Fruit fly (Drosophila melanogaster) whole organism, adult: ENCODE data around the gene CG14883.

ENCODE experiments used
- CG11617 ChIP-seq: fragments of 200-800 bp; sonication (Bioruptor generic); optimal IDR thresholded peaks from 2 replicates; lab custom pipeline; 2017; ENCODE audit warnings: mild to moderate bottlenecking, missing biosample characterization, missing genetic modification reagents, missing genetic modification characterization
- CG12768 ChIP-seq: fragments of 200-800 bp; sonication (Bioruptor generic); optimal IDR thresholded peaks from 2 replicates; lab custom pipeline; 2017; ENCODE audit warnings: missing biosample characterization, missing genetic modification characterization, mild to moderate bottlenecking, moderate library complexity, missing genetic modification reagents
- CG14711 ChIP-seq: fragments of 200-800 bp; sonication (Bioruptor generic); optimal IDR thresholded peaks from 2 replicates; lab custom pipeline; 2018; ENCODE audit warnings: missing biosample characterization, mild to moderate bottlenecking, missing genetic modification characterization, moderate library complexity
- CG1620 ChIP-seq: fragments of 200-800 bp; sonication (Bioruptor generic); optimal IDR thresholded peaks from 2 replicates; lab custom pipeline; 2016; ENCODE audit warnings: missing biosample characterization, missing genetic modification characterization
- CG33017 ChIP-seq: fragments of 200-800 bp; sonication (Bioruptor generic); optimal IDR thresholded peaks from 2 replicates; lab custom pipeline; 2018; ENCODE audit warnings: missing biosample characterization, mild to moderate bottlenecking, missing genetic modification characterization, moderate library complexity
- CG5204 ChIP-seq: fragments of 200-800 bp; sonication (Bioruptor generic); optimal IDR thresholded peaks from 2 replicates; lab custom pipeline; 2016; ENCODE audit warnings: missing biosample characterization, missing genetic modification characterization
- CG7045 ChIP-seq: fragments of 200-800 bp; sonication (Bioruptor generic); optimal IDR thresholded peaks from 2 replicates; lab custom pipeline; 2017; ENCODE audit warnings: missing biosample characterization, mild to moderate bottlenecking, missing genetic modification characterization
- CG7101 ChIP-seq: fragments of 200-800 bp; sonication (Bioruptor generic); optimal IDR thresholded peaks from 2 replicates; lab custom pipeline; 2018; ENCODE audit warnings: missing biosample characterization, mild to moderate bottlenecking, missing genetic modification characterization, moderate library complexity
- Clk ChIP-seq: fragments of 200-800 bp; sonication (Bioruptor generic); optimal IDR thresholded peaks from 2 replicates; lab custom pipeline; 2017; ENCODE audit warnings: missing biosample characterization, missing genetic modification characterization
- Crg-1 ChIP-seq: fragments of 200-800 bp; sonication (Bioruptor generic); optimal IDR thresholded peaks from 2 replicates; lab custom pipeline; 2016; ENCODE audit warnings: missing biosample characterization, missing genetic modification characterization
- Hr96 ChIP-seq: fragments of 200-800 bp; sonication (Bioruptor generic); optimal IDR thresholded peaks from 2 replicates; lab custom pipeline; 2016; ENCODE audit warnings: missing biosample characterization, missing genetic modification characterization
- Mnt ChIP-seq: fragments of 200-800 bp; sonication (Bioruptor generic); optimal IDR thresholded peaks from 2 replicates; lab custom pipeline; 2016; ENCODE audit warnings: missing biosample characterization, mild to moderate bottlenecking, missing genetic modification characterization
- bab1 ChIP-seq: fragments of 200-800 bp; sonication (Bioruptor generic); optimal IDR thresholded peaks from 3 replicates; lab custom pipeline; 2019; ENCODE audit warnings: missing biosample characterization, mild to moderate bottlenecking, missing genetic modification characterization, moderate library complexity
- cic ChIP-seq: fragments of 200-800 bp; sonication (Bioruptor generic); optimal IDR thresholded peaks from 2 replicates; lab custom pipeline; 2017; ENCODE audit warnings: missing biosample characterization, mild to moderate bottlenecking, missing genetic modification characterization, moderate library complexity
- cnc ChIP-seq, 2 experiments: fragments of >200 bp; optimal IDR thresholded peaks; 2 replicates each; lab custom pipeline; 2017
- kay ChIP-seq: fragments of 200-800 bp; sonication (Bioruptor generic); peaks from one replicate; lab custom pipeline; 2016; ENCODE audit warnings: missing biosample characterization, missing genetic modification characterization, borderline replicate concordance
- ovo ChIP-seq: fragments of 200-800 bp; sonication (Bioruptor generic); optimal IDR thresholded peaks from 2 replicates; lab custom pipeline; 2016; ENCODE audit warnings: missing biosample characterization, missing genetic modification characterization
- pad ChIP-seq: fragments of 200-800 bp; sonication (Bioruptor generic); optimal IDR thresholded peaks from 3 replicates; lab custom pipeline; 2017; ENCODE audit warnings: missing biosample characterization, missing genetic modification characterization, mild to moderate bottlenecking, moderate library complexity, missing genetic modification reagents
- tj ChIP-seq: fragments of 200-800 bp; sonication (Bioruptor generic); optimal IDR thresholded peaks from 3 replicates; lab custom pipeline; 2017; ENCODE audit warnings: missing biosample characterization, mild to moderate bottlenecking, missing genetic modification characterization, moderate library complexity
- toe ChIP-seq: fragments of 200-800 bp; sonication (Bioruptor generic); optimal IDR thresholded peaks from 2 replicates; lab custom pipeline; 2016; ENCODE audit warnings: missing biosample characterization, missing genetic modification characterization

CG14883 gene

DNA sequence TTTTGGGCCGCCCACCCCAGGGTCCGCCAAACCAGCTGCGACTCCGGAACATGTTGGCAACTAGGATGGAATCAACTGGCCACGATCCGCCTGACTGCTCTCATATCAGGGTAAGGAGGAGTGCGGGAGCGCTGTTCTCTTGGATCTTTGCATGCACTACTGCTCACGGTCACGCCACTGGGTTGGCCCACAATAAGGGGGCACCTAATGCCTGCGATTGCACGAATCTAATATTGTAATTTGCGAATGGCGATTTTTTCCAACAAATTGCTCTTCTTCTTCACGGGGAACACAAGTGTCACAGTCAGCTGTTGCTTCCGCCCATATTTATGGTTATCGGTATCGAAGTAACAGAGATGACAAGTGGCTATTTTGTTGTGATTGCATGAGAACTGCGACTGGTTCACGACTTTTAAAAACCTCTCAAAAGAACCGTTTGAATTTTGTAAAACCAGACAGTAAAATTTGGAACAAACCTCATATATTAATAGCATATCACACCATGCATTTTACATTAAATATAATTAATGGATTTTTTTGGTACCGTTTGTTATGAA lies 14.4 kb upstream of the CG14883 start, which contains the start of gene ema:
Gene ema, minus strand, starts transcription at position 295 of the 557 bp plus-strand sequence.
- TF ChIP-seq CG7045 (GFP tag; lab: Kevin White, UChicago) (no peak), Mnt (GFP tag; lab: Kevin White, UChicago) (peak; percentile 11), kay (GFP tag; lab: Kevin White, UChicago) (no peak), toe (GFP tag; lab: Kevin White, UChicago) (no peak), CG12768 (GFP tag; lab: Kevin White, UChicago) (no peak), ovo (no peak), tj (GFP tag; lab: Kevin White, UChicago) (no peak), Hr96 (no peak), cnc (optimal IDR thresholded peaks at IDR 0.05; lab: Kevin White, UChicago) (no peak), Clk (no peak), bab1 (peak; percentile 83), CG14711 (peak; percentile 52), CG33017 (no peak), CG1620 (GFP tag; lab: Kevin White, UChicago) (peak; percentile 21), pad (GFP tag; lab: Kevin White, UChicago) (peak; percentile 12), Crg-1 (GFP tag; lab: Kevin White, UChicago) (no peak), CG5204 (GFP tag; lab: Kevin White, UChicago) (no peak), cic (GFP tag; lab: Kevin White, UChicago) (no peak), CG11617 (peak; percentile 24), CG7101 (tag; lab: Kevin White, UChicago) (peak; percentile 17)

DNA sequence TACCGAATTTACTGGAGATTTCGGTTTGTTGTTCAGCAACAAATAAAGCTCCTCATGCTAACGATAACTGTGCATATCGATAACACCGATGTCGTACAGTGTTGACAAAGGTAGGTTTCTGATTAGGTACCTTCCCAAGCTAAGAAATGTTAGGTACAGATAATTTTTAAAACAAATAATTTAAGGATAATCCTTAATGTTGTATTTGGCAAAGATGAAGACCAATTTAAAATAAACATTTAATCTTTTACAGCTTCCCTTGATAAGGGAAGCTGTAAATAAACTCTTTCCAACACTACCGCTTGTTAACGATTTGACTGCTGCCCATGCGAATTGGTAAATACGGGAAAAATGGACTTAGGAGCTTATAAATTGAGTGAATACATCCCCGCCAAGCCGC lies 12.9 kb upstream of the CG14883 start, which contains the start of the genes Ttc1 and CG14882:
Gene Ttc1, minus strand, starts transcription at position 71 of the 400 bp plus-strand sequence.
Gene CG14882, plus strand, starts transcription at position 271 of the 400 bp plus-strand sequence.
- peak; percentile 82 for TF ChIP-seq CG7045 (GFP tag; lab: Kevin White, UChicago)
- TF ChIP-seq CG33017 = peak; percentile 89
- TF ChIP-seq CG1620 (GFP tag; lab: Kevin White, UChicago) = peak; percentile 79
- peak; percentile 73 for TF ChIP-seq pad (GFP tag; lab: Kevin White, UChicago)
- TF ChIP-seq cnc (optimal IDR thresholded peaks at IDR 0.05; lab: Kevin White, UChicago) = no peak
- TF ChIP-seq cic (GFP tag; lab: Kevin White, UChicago) = peak; percentile 39
- no peak for TF ChIP-seq kay (GFP tag; lab: Kevin White, UChicago)
- peak; percentile 91 for TF ChIP-seq CG7101 (tag; lab: Kevin White, UChicago)
- peak; percentile 88 for TF ChIP-seq bab1
- peak; percentile 25 for TF ChIP-seq ovo
- TF ChIP-seq toe (GFP tag; lab: Kevin White, UChicago) = peak; percentile 81
- TF ChIP-seq CG5204 (GFP tag; lab: Kevin White, UChicago) = no peak
- peak; percentile 89 for TF ChIP-seq Crg-1 (GFP tag; lab: Kevin White, UChicago)
- peak; percentile 45 for TF ChIP-seq tj (GFP tag; lab: Kevin White, UChicago)
- peak; percentile 87 for TF ChIP-seq CG11617
- TF ChIP-seq CG12768 (GFP tag; lab: Kevin White, UChicago) = peak; percentile 87
- no peak for TF ChIP-seq Hr96
- peak; percentile 66 for TF ChIP-seq Clk
- peak; percentile 79 for TF ChIP-seq CG14711
- TF ChIP-seq Mnt (GFP tag; lab: Kevin White, UChicago) = peak; percentile 88

DNA sequence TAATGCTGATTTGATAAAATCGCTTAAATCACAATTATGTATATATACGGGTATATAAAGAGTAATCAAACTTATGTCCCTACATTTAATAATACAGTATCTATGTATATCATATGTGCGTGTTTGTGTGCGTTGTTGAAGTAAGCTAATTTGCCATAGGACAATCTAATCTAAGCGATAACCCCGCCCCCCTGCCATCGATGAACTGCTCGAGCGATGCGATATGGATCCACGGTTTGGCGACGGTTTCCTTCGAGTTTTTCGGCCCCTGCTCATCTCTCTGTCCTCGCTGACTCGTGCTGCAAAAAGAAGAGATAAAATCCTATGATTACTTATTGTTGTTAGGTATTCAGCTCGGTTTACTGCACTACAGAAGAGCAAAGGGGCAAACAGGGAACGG lies 9.0 kb upstream of the CG14883 start:
- TF ChIP-seq CG33017 = no peak

DNA sequence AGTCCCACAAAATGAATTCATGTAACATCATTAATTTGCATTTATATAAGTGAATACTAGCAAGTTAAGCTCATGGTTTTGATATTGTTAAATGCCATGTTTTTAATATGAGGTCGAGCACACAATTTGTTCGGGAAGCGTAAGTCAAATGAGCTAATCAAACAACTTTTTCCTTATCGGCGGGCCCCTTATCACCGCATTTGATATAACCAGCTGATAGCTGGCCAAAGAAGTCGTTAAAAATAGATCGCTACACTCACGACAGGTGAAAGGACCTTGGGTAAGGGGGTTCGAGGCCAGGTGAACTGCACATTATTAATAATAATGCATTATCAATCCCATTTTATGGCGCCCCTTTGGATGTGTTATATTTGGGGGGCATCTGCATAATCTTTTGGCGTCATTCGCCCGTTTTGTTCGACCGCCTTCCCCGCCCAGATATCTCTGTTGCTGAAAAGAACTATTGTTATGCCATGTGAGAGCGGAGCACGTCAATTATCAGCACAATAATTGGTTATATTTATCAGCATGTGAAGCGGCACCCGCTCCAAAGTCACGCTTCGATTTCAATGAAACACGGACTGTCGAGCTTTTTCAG lies 8.3 kb upstream of the CG14883 start:
- TF ChIP-seq CG33017 = no peak
- TF ChIP-seq CG14711 = no peak
- TF ChIP-seq pad (GFP tag; lab: Kevin White, UChicago) = no peak
- no peak for TF ChIP-seq toe (GFP tag; lab: Kevin White, UChicago)
- no peak for TF ChIP-seq Crg-1 (GFP tag; lab: Kevin White, UChicago)
- TF ChIP-seq CG7101 (tag; lab: Kevin White, UChicago) = no peak
- peak; percentile 69 for TF ChIP-seq kay (GFP tag; lab: Kevin White, UChicago)
- TF ChIP-seq bab1 = no peak
- no peak for TF ChIP-seq Clk
- no peak for TF ChIP-seq CG12768 (GFP tag; lab: Kevin White, UChicago)
- TF ChIP-seq cic (GFP tag; lab: Kevin White, UChicago) = peak; percentile 7

DNA sequence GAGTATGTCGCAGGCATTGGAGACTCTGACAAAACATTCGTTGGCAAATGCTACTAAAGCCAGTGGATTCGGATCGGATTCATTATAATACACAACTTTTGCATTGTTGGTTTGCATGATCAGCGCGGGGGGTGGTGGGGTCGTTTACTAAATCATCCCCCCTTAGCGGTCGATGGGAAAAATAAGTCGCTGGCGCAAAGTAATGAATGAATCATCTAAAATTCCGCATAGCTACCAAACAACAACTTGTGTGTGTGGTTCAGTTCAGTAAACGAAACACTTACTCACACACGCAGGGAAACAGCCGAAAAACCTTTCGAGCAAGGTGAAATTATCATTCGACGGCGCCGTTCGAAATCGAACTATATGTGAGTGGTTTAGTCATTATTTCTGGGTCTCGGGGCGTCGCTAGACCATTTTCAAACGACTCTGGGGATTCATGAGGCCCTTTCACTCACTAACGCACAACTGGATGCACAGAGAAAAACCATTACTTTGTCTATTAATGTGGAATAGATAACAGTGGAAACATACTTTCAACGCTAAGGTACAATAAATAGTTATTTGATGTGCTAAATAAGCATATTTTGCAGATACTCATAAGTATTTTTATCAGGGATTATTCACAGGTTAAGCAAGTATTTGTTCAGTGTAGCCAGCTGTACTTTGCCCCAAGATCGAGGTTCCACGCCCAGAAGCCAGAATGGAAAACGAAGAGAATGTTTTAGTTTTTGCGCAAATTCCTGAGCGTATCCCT lies 7.3 kb upstream of the CG14883 start:
- TF ChIP-seq CG33017 (peak; percentile 68), CG12768 (GFP tag; lab: Kevin White, UChicago) (peak; percentile 74), ovo (no peak), Crg-1 (GFP tag; lab: Kevin White, UChicago) (no peak), Mnt (GFP tag; lab: Kevin White, UChicago) (no peak), CG11617 (peak; percentile 73), cnc (optimal IDR thresholded peaks at IDR 0.05; lab: Kevin White, UChicago) (no peak), CG1620 (GFP tag; lab: Kevin White, UChicago) (no peak), toe (GFP tag; lab: Kevin White, UChicago) (peak; percentile 33), bab1 (no peak), CG5204 (GFP tag; lab: Kevin White, UChicago) (peak; percentile 31), pad (GFP tag; lab: Kevin White, UChicago) (no peak), Hr96 (no peak), CG14711 (no peak), kay (GFP tag; lab: Kevin White, UChicago) (peak; percentile 94), tj (GFP tag; lab: Kevin White, UChicago) (peak; percentile 41)
